Worm (Caenorhabditis elegans): ENCODE results near the gene C35D10.3.

Gene C35D10.3

DNA sequence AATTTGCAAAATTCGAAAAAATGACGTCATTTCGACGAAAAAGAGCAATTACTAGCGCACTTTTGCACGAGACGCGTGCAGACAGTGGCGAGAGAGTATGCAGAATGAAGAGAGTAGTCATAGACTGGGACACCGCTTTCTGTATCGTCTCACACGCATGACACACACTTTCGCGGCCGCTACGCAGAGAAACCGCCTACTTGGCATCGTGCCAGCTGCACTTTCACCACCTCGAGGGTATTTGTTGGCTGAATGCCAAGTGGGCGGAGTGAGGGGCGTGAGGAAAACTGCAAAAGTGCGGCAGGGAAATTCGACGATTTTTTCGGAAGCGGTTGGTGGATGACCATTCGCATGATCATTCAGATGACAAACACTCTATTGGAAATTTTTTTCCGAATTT, 31.0 kb downstream of the C35D10.3 start:
- TF ChIP-seq nhr-237 (tag; optimal IDR thresholded peaks at IDR 0.05) (no peak), unc-39 (tag; optimal IDR thresholded peaks at IDR 0.05) (peak; percentile 33), fos-1 (tag; optimal IDR thresholded peaks at IDR 0.05) (peak; percentile 97), tbx-2 (tag; optimal IDR thresholded peaks at IDR 0.05) (peak; percentile 97), nhr-67 (tag; optimal IDR thresholded peaks at IDR 0.05) (no peak), daf-12 (tag; optimal IDR thresholded peaks at IDR 0.05) (peak; percentile 90), pha-4 (tag; optimal IDR thresholded peaks at IDR 0.05) (peak; percentile 99), elt-1 (tag; optimal IDR thresholded peaks at IDR 0.05) (peak; percentile 85), unc-62 (GFP tag; optimal IDR thresholded peaks at IDR 0.05) (peak; percentile 97), eor-1 (tag; optimal IDR thresholded peaks at IDR 0.05) (peak in 1 of 2 experiments; percentile 2), mdl-1 (tag; optimal IDR thresholded peaks at IDR 0.05) (peak; percentile 97), pqm-1 (tag; optimal IDR thresholded peaks at IDR 0.05) (peak; percentile 96), ceh-28 (tag; optimal IDR thresholded peaks at IDR 0.05) (peak; percentile 95), sea-2 (GFP tag; optimal IDR thresholded peaks at IDR 0.05) (peak; percentile 87), nhr-12 (tag; optimal IDR thresholded peaks at IDR 0.05) (no peak), lin-15B (tag; optimal IDR thresholded peaks at IDR 0.05) (peak; percentile 96), fkh-2 (tag; optimal IDR thresholded peaks at IDR 0.05) (no peak), nhr-77 (tag; optimal IDR thresholded peaks at IDR 0.05) (peak; percentile 93), egl-5 (tag; optimal IDR thresholded peaks at IDR 0.05) (peak; percentile 94), egl-27 (tag; optimal IDR thresholded peaks at IDR 0.05) (peak; percentile 95), elt-3 (tag; optimal IDR thresholded peaks at IDR 0.05) (peak in 2 of 3 experiments; percentile 25 to 95), ztf-4 (tag; optimal IDR thresholded peaks at IDR 0.05) (peak; percentile 88), ztf-11 (tag; optimal IDR thresholded peaks at IDR 0.05) (peak; percentile 4), nhr-11 (tag; optimal IDR thresholded peaks at IDR 0.05) (peak; percentile 95), zag-1 (tag; optimal IDR thresholded peaks at IDR 0.05) (peak; percentile 84), elt-2 (tag; optimal IDR thresholded peaks at IDR 0.05) (peak; percentile 97), nhr-25 (tag; optimal IDR thresholded peaks at IDR 0.05) (peak; percentile 100), R02D3.7 (tag; optimal IDR thresholded peaks at IDR 0.05) (peak; percentile 92), lsy-12 (tag; optimal IDR thresholded peaks at IDR 0.05) (peak; percentile 98), nhr-23 (tag; optimal IDR thresholded peaks at IDR 0.05) (peak; percentile 100), ceh-16 (tag; optimal IDR thresholded peaks at IDR 0.05) (peak; percentile 76), mml-1 (tag; optimal IDR thresholded peaks at IDR 0.05) (peak; percentile 57), ama-1 (optimal IDR thresholded peaks at IDR 0.05) (peak; percentile 82), lin-39 (tag; optimal IDR thresholded peaks at IDR 0.05) (peak; percentile 99), ZK546.5 (tag; optimal IDR thresholded peaks at IDR 0.05) (peak; percentile 58), jun-1 (tag; optimal IDR thresholded peaks at IDR 0.05) (peak; percentile 98), aly-2 (tag; optimal IDR thresholded peaks at IDR 0.05) (no peak), fkh-10 (GFP tag; optimal IDR thresholded peaks at IDR 0.05) (peak; percentile 99), skn-1 (tag; optimal IDR thresholded peaks at IDR 0.05) (peak; percentile 91), nfya-1 (tag; optimal IDR thresholded peaks at IDR 0.05; ENCODE audit: insufficient read depth) (peak; percentile 99), ceh-9 (tag; optimal IDR thresholded peaks at IDR 0.05) (no peak), ceh-82 (tag; optimal IDR thresholded peaks at IDR 0.05) (peak; percentile 93), hmg-11 (tag; optimal IDR thresholded peaks at IDR 0.05) (peak; percentile 97), nhr-76 (tag; optimal IDR thresholded peaks at IDR 0.05) (peak; percentile 75), nhr-28 (tag; optimal IDR thresholded peaks at IDR 0.05) (no peak), snpc-4 (tag; optimal IDR thresholded peaks at IDR 0.05) (peak; percentile 92), nhr-43 (tag; optimal IDR thresholded peaks at IDR 0.05; ENCODE audit: poor library complexity, severe bottlenecking) (peak; percentile 98)

DNA sequence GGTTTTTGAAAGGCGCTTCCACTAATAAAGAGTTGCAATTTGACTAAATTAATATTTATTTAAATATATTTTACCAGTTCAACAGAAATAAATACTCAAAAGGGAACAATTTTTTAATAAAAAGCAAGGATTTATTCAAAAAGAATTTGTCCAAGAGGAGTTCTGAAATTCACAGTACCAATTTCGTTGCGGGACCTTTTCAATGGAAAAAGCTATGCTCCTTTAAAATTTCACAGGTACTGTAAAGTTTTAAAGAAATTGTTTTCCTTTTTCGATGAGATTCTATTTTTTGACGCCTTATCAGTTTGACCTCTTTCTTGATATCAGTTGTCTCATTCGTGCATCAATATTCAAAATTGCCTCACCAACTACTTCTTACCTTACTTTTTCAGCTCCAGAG, 31.5 kb downstream of the C35D10.3 start, which contains the start of gene tag-340:
tag-340 (plus strand) TSS at position 249 of the 400 bp plus-strand sequence.
- TF ChIP-seq lin-39 (tag; optimal IDR thresholded peaks at IDR 0.05): no peak
- TF ChIP-seq elt-3 (tag; optimal IDR thresholded peaks at IDR 0.05): no peak
- no peak for TF ChIP-seq nhr-12 (tag; optimal IDR thresholded peaks at IDR 0.05)
- TF ChIP-seq fos-1 (tag; optimal IDR thresholded peaks at IDR 0.05): no peak
- no peak for TF ChIP-seq ceh-16 (tag; optimal IDR thresholded peaks at IDR 0.05)
- TF ChIP-seq nhr-237 (tag; optimal IDR thresholded peaks at IDR 0.05): no peak

Measured in whole organism, L3 larva.